Fruit fly (Drosophila melanogaster) whole organism, embryonic: ENCODE data around the gene CG14995.

Source experiments
- Asciz ChIP-seq: fragments of 200-800 bp; sonication (Bioruptor generic); optimal IDR thresholded peaks from 2 replicates; lab custom pipeline; 2017; ENCODE audit warnings: missing biosample characterization, mild to moderate bottlenecking, missing genetic modification characterization, missing genetic modification reagents
- Bgb ChIP-seq: fragments of 200-800 bp; sonication (Bioruptor generic); IDR thresholded peaks from 2 replicates; pipeline ENCODE4 v1.3.6; 2022; ENCODE audit warnings: missing biosample characterization, missing genetic modification characterization; ENCODE audit not compliant: partially characterized antibody
- CG12299 ChIP-seq: fragments of 200-800 bp; sonication (Bioruptor generic); optimal IDR thresholded peaks from 2 replicates; lab custom pipeline; 2018; ENCODE audit warnings: missing biosample characterization, mild to moderate bottlenecking, missing genetic modification characterization
- CG13287 ChIP-seq: fragments of 200-800 bp; sonication (Bioruptor generic); IDR thresholded peaks from 2 replicates; pipeline ENCODE4 v1.3.6; 2022; ENCODE audit warnings: missing biosample characterization, missing genetic modification characterization; ENCODE audit not compliant: partially characterized antibody
- CG14710 ChIP-seq: fragments of 200-800 bp; sonication (Bioruptor generic); optimal IDR thresholded peaks from 3 replicates; lab custom pipeline; 2019; ENCODE audit warnings: missing biosample characterization, mild to moderate bottlenecking, missing genetic modification characterization, moderate library complexity
- CG15514 ChIP-seq: fragments of 200-800 bp; sonication (Bioruptor generic); optimal IDR thresholded peaks from 3 replicates; lab custom pipeline; 2017; ENCODE audit warnings: missing biosample characterization, missing genetic modification characterization, mild to moderate bottlenecking, moderate library complexity, missing genetic modification reagents
- CG15601 ChIP-seq: fragments of 200-800 bp; sonication (Bioruptor generic); optimal IDR thresholded peaks from 3 replicates; lab custom pipeline; 2019; ENCODE audit warnings: missing biosample characterization, mild to moderate bottlenecking, missing genetic modification characterization, moderate library complexity
- CG1603 ChIP-seq: fragments of 200-800 bp; sonication (Bioruptor generic); optimal IDR thresholded peaks from 2 replicates; lab custom pipeline; 2019; ENCODE audit warnings: missing biosample characterization, mild to moderate bottlenecking, missing genetic modification characterization, moderate library complexity
- CG16813 ChIP-seq: fragments of 200-800 bp; sonication (Bioruptor generic); IDR thresholded peaks from 3 replicates; pipeline ENCODE4 v1.3.6; 2022; ENCODE audit warnings: missing biosample characterization, missing genetic modification characterization; ENCODE audit not compliant: partially characterized antibody
- CG2116 ChIP-seq: fragments of 200-800 bp; sonication (Bioruptor generic); optimal IDR thresholded peaks from 3 replicates; lab custom pipeline; 2018; ENCODE audit warnings: missing biosample characterization, mild to moderate bottlenecking, missing genetic modification characterization
- CG2120 ChIP-seq: fragments of 200-800 bp; sonication (Bioruptor generic); optimal IDR thresholded peaks from 3 replicates; lab custom pipeline; 2016; ENCODE audit warnings: missing biosample characterization, missing genetic modification characterization
- CG42726 ChIP-seq: fragments of 200-800 bp; sonication (Bioruptor generic); IDR thresholded peaks from 2 replicates; pipeline ENCODE4 v1.3.6; 2022; ENCODE audit warnings: missing biosample characterization, missing genetic modification characterization; ENCODE audit not compliant: partially characterized antibody
- CG4360 ChIP-seq: fragments of 200-800 bp; sonication (Bioruptor generic); IDR thresholded peaks from 2 replicates; pipeline ENCODE4 v1.3.6; 2022; ENCODE audit warnings: missing biosample characterization, missing genetic modification characterization
- CG7839 ChIP-seq: fragments of 200-800 bp; sonication (Bioruptor generic); optimal IDR thresholded peaks from 3 replicates; lab custom pipeline; 2018; ENCODE audit warnings: missing biosample characterization, mild to moderate bottlenecking, missing genetic modification characterization, moderate library complexity
- CG8281 ChIP-seq: fragments of 200-800 bp; sonication (Bioruptor generic); optimal IDR thresholded peaks from 2 replicates; lab custom pipeline; 2018; ENCODE audit warnings: missing biosample characterization, mild to moderate bottlenecking, missing genetic modification characterization, moderate library complexity
- CG9797 ChIP-seq: fragments of 200-800 bp; sonication (Bioruptor generic); optimal IDR thresholded peaks from 3 replicates; lab custom pipeline; 2018; ENCODE audit warnings: missing biosample characterization, mild to moderate bottlenecking, missing genetic modification characterization
- Dbx ChIP-seq: fragments of 200-800 bp; sonication (Bioruptor generic); IDR thresholded peaks from 3 replicates; pipeline ENCODE4 v1.3.6; 2022; ENCODE audit warnings: missing biosample characterization, missing genetic modification characterization
- Dek ChIP-seq: fragments of 200-800 bp; sonication (Bioruptor generic); optimal IDR thresholded peaks from 3 replicates; lab custom pipeline; 2019; ENCODE audit warnings: missing biosample characterization, mild to moderate bottlenecking, missing genetic modification characterization, moderate library complexity
- Dp ChIP-seq: fragments of 200-800 bp; sonication (Bioruptor generic); optimal IDR thresholded peaks from 2 replicates; lab custom pipeline; 2018; ENCODE audit warnings: missing biosample characterization, mild to moderate bottlenecking, missing genetic modification characterization, moderate library complexity
- Dref ChIP-seq: fragments of 200-800 bp; sonication (Bioruptor generic); IDR thresholded peaks from 2 replicates; pipeline ENCODE4 v1.3.6; 2022; ENCODE audit warnings: missing biosample characterization, missing genetic modification characterization
- E2f2 ChIP-seq: fragments of 200-800 bp; sonication (Bioruptor generic); IDR thresholded peaks from 2 replicates; pipeline ENCODE4 v1.3.6; 2022; ENCODE audit warnings: missing biosample characterization, missing genetic modification characterization
- HLH4C ChIP-seq: fragments of 200-800 bp; sonication (Bioruptor generic); IDR thresholded peaks from 3 replicates; pipeline ENCODE4 v1.3.6; 2022; ENCODE audit warnings: missing biosample characterization, missing genetic modification characterization; ENCODE audit not compliant: partially characterized antibody
- HLHmδ ChIP-seq: fragments of 200-800 bp; sonication (Bioruptor generic); optimal IDR thresholded peaks from 2 replicates; lab custom pipeline; 2018; ENCODE audit warnings: missing biosample characterization, mild to moderate bottlenecking, missing genetic modification characterization, moderate library complexity
- HmgD ChIP-seq: fragments of 200-800 bp; sonication (Bioruptor generic); optimal IDR thresholded peaks from 3 replicates; lab custom pipeline; 2016; ENCODE audit warnings: missing biosample characterization, missing genetic modification characterization
- MESR4 ChIP-seq: fragments of 200-800 bp; sonication (Bioruptor generic); optimal IDR thresholded peaks from 2 replicates; lab custom pipeline; 2018; ENCODE audit warnings: missing biosample characterization, mild to moderate bottlenecking, missing genetic modification characterization, moderate library complexity
- Med ChIP-seq: fragments of 200-800 bp; sonication (Bioruptor generic); peaks from one replicate; lab custom pipeline; 2016; ENCODE audit warnings: missing biosample characterization, missing genetic modification characterization, mild to moderate bottlenecking, inconsistent platforms, moderate library complexity
- Myb ChIP-seq: fragments of 200-800 bp; sonication (Bioruptor generic); optimal IDR thresholded peaks from 2 replicates; lab custom pipeline; 2016; ENCODE audit warnings: missing biosample characterization, missing genetic modification characterization
- Opbp ChIP-seq: fragments of 200-800 bp; sonication (Bioruptor generic); IDR thresholded peaks from 3 replicates; pipeline ENCODE4 v1.3.6; 2022; ENCODE audit warnings: missing biosample characterization, missing genetic modification characterization; ENCODE audit not compliant: partially characterized antibody
- Scr ChIP-seq: fragments of 200-800 bp; sonication (Bioruptor generic); IDR thresholded peaks from 2 replicates; pipeline ENCODE4 v1.3.6; 2022; ENCODE audit warnings: missing biosample characterization, missing genetic modification characterization; ENCODE audit not compliant: partially characterized antibody
- Sin3A ChIP-seq: fragments of >200 bp; optimal IDR thresholded peaks from 2 replicates; lab custom pipeline; 2018
- Sry-δ ChIP-seq: fragments of 200-800 bp; sonication (Bioruptor generic); optimal IDR thresholded peaks from 2 replicates; lab custom pipeline; 2016; ENCODE audit warnings: missing biosample characterization, missing genetic modification characterization
- YL-1 ChIP-seq: fragments of 200-800 bp; sonication (Bioruptor generic); optimal IDR thresholded peaks from 3 replicates; lab custom pipeline; 2017; ENCODE audit warnings: missing biosample characterization, mild to moderate bottlenecking, missing genetic modification characterization
- emc ChIP-seq: fragments of 200-800 bp; sonication (Bioruptor generic); optimal IDR thresholded peaks from 2 replicates; lab custom pipeline; 2016; ENCODE audit warnings: missing biosample characterization, missing genetic modification characterization
- gfzf ChIP-seq: fragments of 200-800 bp; sonication (Bioruptor generic); optimal IDR thresholded peaks from 2 replicates; lab custom pipeline; 2016; ENCODE audit warnings: missing biosample characterization, mild to moderate bottlenecking, missing genetic modification characterization, moderate library complexity
- hkb ChIP-seq, 2 experiments: fragments of 200-800 bp in 1 of 2; fragments of >200 bp in 1 of 2; sonication (Bioruptor generic) in 1 of 2; IDR thresholded peaks in 1 of 2; optimal IDR thresholded peaks in 1 of 2; 2 replicates each; pipeline versions ENCODE4 v1.3.6 to Lab custom; 2017 to 2022; ENCODE audit warnings: missing biosample characterization in 1 of 2, missing genetic modification characterization in 1 of 2
- oc ChIP-seq: fragments of 200-800 bp; sonication (Bioruptor generic); optimal IDR thresholded peaks from 2 replicates; lab custom pipeline; 2018; ENCODE audit warnings: missing biosample characterization, mild to moderate bottlenecking, missing genetic modification characterization, moderate library complexity
- onecut ChIP-seq: fragments of 200-800 bp; sonication (Bioruptor generic); IDR thresholded peaks from 2 replicates; pipeline ENCODE4 v1.3.6; 2022; ENCODE audit warnings: missing biosample characterization, missing genetic modification characterization
- pzg ChIP-seq: fragments of 200-800 bp; sonication (Bioruptor generic); optimal IDR thresholded peaks from 3 replicates; lab custom pipeline; 2018; ENCODE audit warnings: missing biosample characterization, mild to moderate bottlenecking, missing genetic modification characterization, moderate library complexity
- ranshi ChIP-seq: fragments of 200-800 bp; sonication (Bioruptor generic); IDR thresholded peaks from 2 replicates; pipeline ENCODE4 v1.3.6; 2022; ENCODE audit warnings: missing biosample characterization, missing genetic modification characterization
- salm ChIP-seq: fragments of 200-800 bp; sonication (Bioruptor generic); optimal IDR thresholded peaks from 2 replicates; lab custom pipeline; 2018; ENCODE audit warnings: missing biosample characterization, mild to moderate bottlenecking, missing genetic modification characterization
- so ChIP-seq: fragments of 200-800 bp; sonication (Bioruptor generic); IDR thresholded peaks from 3 replicates; pipeline ENCODE4 v1.3.6; 2022; ENCODE audit warnings: missing biosample characterization, missing genetic modification characterization
- stwl ChIP-seq: fragments of 200-800 bp; sonication (Bioruptor generic); optimal IDR thresholded peaks from 3 replicates; lab custom pipeline; 2018; ENCODE audit warnings: missing biosample characterization, mild to moderate bottlenecking, missing genetic modification characterization, moderate library complexity
- trem ChIP-seq: fragments of 200-800 bp; optimal IDR thresholded peaks from 3 replicates; lab custom pipeline; 2019; ENCODE audit warnings: missing biosample characterization, mild to moderate bottlenecking, missing genetic modification characterization, moderate library complexity
- unc-4 ChIP-seq: fragments of 200-800 bp; sonication (Bioruptor generic); IDR thresholded peaks from 2 replicates; pipeline ENCODE4 v1.3.6; 2022; ENCODE audit warnings: missing biosample characterization, missing genetic modification characterization; ENCODE audit not compliant: partially characterized antibody
- wek ChIP-seq: fragments of 200-800 bp; sonication (Bioruptor generic); optimal IDR thresholded peaks from 3 replicates; lab custom pipeline; 2018; ENCODE audit warnings: missing biosample characterization, mild to moderate bottlenecking, missing genetic modification characterization, moderate library complexity

The CG14995 gene

dm6 chr3L:4138804-4139521 lies 35.9 kb upstream of the CG14995 start, which contains the start of the genes Rop and Ras64B (continued):
- TF ChIP-seq HLHmδ (GFP tag; lab: Kevin White, UChicago) (no peak), CG12299 (tag; lab: Kevin White, UChicago) (peak; percentile 2), oc (tag; lab: Kevin White, UChicago) (no peak), Asciz (GFP tag; lab: Kevin White, UChicago) (no peak), onecut (GFP tag; lab: Robert Waterston, UW) (0 out of 2 replicates have a peak, but pooled peaks have one; percentile 1), CG8281 (tag; lab: Kevin White, UChicago) (no peak)

- TF ChIP-seq YL-1 (peak; percentile 5), hkb (optimal IDR thresholded peaks at IDR 0.05; lab: Kevin White, UChicago) (no peak), hkb (GFP tag; IDR thresholded peaks at IDR 0.05; lab: Robert Waterston, UW) (no peak), stwl (tag; lab: Kevin White, UChicago) (peak; percentile 22), pzg (peak; percentile 63), Dp (GFP tag; lab: Kevin White, UChicago) (peak; percentile 88), CG4360 (GFP tag; lab: Robert Waterston, UW) (no peak), Myb (peak; percentile 93), E2f2 (peak; percentile 89), Dbx (GFP tag; lab: Robert Waterston, UW) (no peak), MESR4 (GFP tag; lab: Kevin White, UChicago) (peak; percentile 27), Bgb (GFP tag; lab: Robert Waterston, UW) (0 out of 2 replicates have a peak, but pooled peaks have one; percentile 10), gfzf (GFP tag; lab: Kevin White, UChicago) (peak; percentile 69), Scr (GFP tag; lab: Robert Waterston, UW) (peak; percentile 44; the same call in 1 of the 2 replicates), Opbp (GFP tag; lab: Robert Waterston, UW) (peak; percentile 23; the same call in 2 of the 3 replicates), HmgD (GFP tag; lab: Kevin White, UChicago) (peak; percentile 29), Sin3A (lab: Kevin White, UChicago) (peak; percentile 35), Dek (no peak), emc (GFP tag; lab: Kevin White, UChicago) (no peak), CG9797 (GFP tag; lab: Kevin White, UChicago) (peak; percentile 72), Sry-δ (GFP tag; lab: Kevin White, UChicago) (peak; percentile 22), Med (peak; percentile 53), CG16813 (GFP tag; lab: Robert Waterston, UW) (peak; percentile 42; the same call in 1 of the 3 replicates), CG2116 (GFP tag; lab: Kevin White, UChicago) (peak; percentile 58), CG15514 (GFP tag; lab: Kevin White, UChicago) (peak; percentile 21), HLH4C (peak; percentile 41), CG14710 (tag; lab: Kevin White, UChicago) (peak; percentile 6), CG1603 (tag; lab: Kevin White, UChicago) (peak; percentile 32), salm (tag; lab: Kevin White, UChicago) (no peak), CG2120 (GFP tag; lab: Kevin White, UChicago) (no peak), CG7839 (tag; lab: Kevin White, UChicago) (no peak), CG15601 (tag; lab: Kevin White, UChicago) (peak; percentile 2), trem (tag; lab: Kevin White, UChicago) (peak; percentile 28), Dref (GFP tag; lab: Robert Waterston, UW) (peak; percentile 78), so (GFP tag; lab: Robert Waterston, UW) (no peak), unc-4 (GFP tag; lab: Robert Waterston, UW) (peak; percentile 31), CG13287 (GFP tag; lab: Robert Waterston, UW) (peak; percentile 36; the same call in 1 of the 2 replicates), wek (no peak), ranshi (GFP tag; lab: Robert Waterston, UW) (no peak), CG42726 (GFP tag; lab: Robert Waterston, UW) (no peak)
Measured at dm6 chr3L:4135857-4136256, 32.8 kb upstream of the CG14995 start, which contains the start of gene RfC4. RfC4 (minus strand) TSS chr3L:4136038.
